Worm (Caenorhabditis elegans) whole organism, late embryonic: ENCODE results near the gene rpl-12.

Source experiments
- C08G9.2 ChIP-seq: sonication (generic microtip); optimal IDR thresholded peaks from 2 replicates; lab custom pipeline; 2016; ENCODE audit warnings: mild to moderate bottlenecking, missing genetic modification characterization, moderate library complexity, missing compliant biosample characterization
- C38D4.7 ChIP-seq: fragments of 200-800 bp; sonication (Bioruptor generic); optimal IDR thresholded peaks from 2 replicates; lab custom pipeline; 2018; ENCODE audit warnings: mild to moderate bottlenecking, missing genetic modification characterization, moderate library complexity, missing compliant biosample characterization
- ceh-2 ChIP-seq: sonication (generic microtip); optimal IDR thresholded peaks from 2 replicates; lab custom pipeline; 2016; ENCODE audit warnings: missing genotype, missing genetic modification characterization, missing compliant biosample characterization
- ceh-22 ChIP-seq: sonication (generic microtip); optimal IDR thresholded peaks from 2 replicates; lab custom pipeline; 2017; ENCODE audit warnings: missing biosample characterization, missing genetic modification characterization
- ceh-9 ChIP-seq: sonication (generic microtip); optimal IDR thresholded peaks from 2 replicates; lab custom pipeline; 2016; ENCODE audit warnings: mild to moderate bottlenecking, missing genetic modification characterization, inconsistent platforms, missing compliant biosample characterization
- ets-4 ChIP-seq: sonication (generic microtip); optimal IDR thresholded peaks from 2 replicates; lab custom pipeline; 2016; ENCODE audit warnings: missing genetic modification characterization, missing compliant biosample characterization
- fax-1 ChIP-seq: sonication (generic microtip); optimal IDR thresholded peaks from 2 replicates; lab custom pipeline; 2016; ENCODE audit warnings: missing genotype, missing genetic modification characterization, missing compliant biosample characterization
- hlh-13 ChIP-seq: fragments of 200-800 bp; sonication (Bioruptor generic); optimal IDR thresholded peaks from 2 replicates; lab custom pipeline; 2018; ENCODE audit warnings: mild to moderate bottlenecking, missing genetic modification characterization, missing compliant biosample characterization
- hlh-6 ChIP-seq: sonication (generic microtip); optimal IDR thresholded peaks from 2 replicates; lab custom pipeline; 2016; ENCODE audit warnings: missing genotype, missing genetic modification characterization, missing compliant biosample characterization
- pag-3 ChIP-seq: sonication (generic microtip); optimal IDR thresholded peaks from 2 replicates; lab custom pipeline; 2016; ENCODE audit warnings: missing compliant biosample characterization, missing genetic modification characterization, borderline replicate concordance
- pha-2 ChIP-seq: sonication (generic microtip); optimal IDR thresholded peaks from 2 replicates; lab custom pipeline; 2017; ENCODE audit warnings: mild to moderate bottlenecking, missing genetic modification characterization, missing compliant biosample characterization
- pqm-1 ChIP-seq: sonication (generic microtip); optimal IDR thresholded peaks from 2 replicates; lab custom pipeline; 2016; ENCODE audit warnings: missing genetic modification characterization, missing compliant biosample characterization
- pros-1 ChIP-seq: fragments of 150-350 bp; optimal IDR thresholded peaks from 2 replicates; lab custom pipeline; 2014; ENCODE audit warnings: missing biosample characterization, missing genetic modification reagents, missing genetic modification characterization
- sdc-2 ChIP-seq: sonication (generic microtip); optimal IDR thresholded peaks from 2 replicates; lab custom pipeline; 2016; ENCODE audit warnings: missing genotype, missing genetic modification characterization, missing compliant biosample characterization
- unc-42 ChIP-seq: sonication (generic microtip); optimal IDR thresholded peaks from 2 replicates; lab custom pipeline; 2016; ENCODE audit warnings: missing genotype, missing genetic modification characterization, missing compliant biosample characterization
- zip-5 ChIP-seq: sonication (generic microtip); optimal IDR thresholded peaks from 2 replicates; lab custom pipeline; 2016; ENCODE audit warnings: missing genetic modification characterization, missing compliant biosample characterization

Gene rpl-12

DNA sequence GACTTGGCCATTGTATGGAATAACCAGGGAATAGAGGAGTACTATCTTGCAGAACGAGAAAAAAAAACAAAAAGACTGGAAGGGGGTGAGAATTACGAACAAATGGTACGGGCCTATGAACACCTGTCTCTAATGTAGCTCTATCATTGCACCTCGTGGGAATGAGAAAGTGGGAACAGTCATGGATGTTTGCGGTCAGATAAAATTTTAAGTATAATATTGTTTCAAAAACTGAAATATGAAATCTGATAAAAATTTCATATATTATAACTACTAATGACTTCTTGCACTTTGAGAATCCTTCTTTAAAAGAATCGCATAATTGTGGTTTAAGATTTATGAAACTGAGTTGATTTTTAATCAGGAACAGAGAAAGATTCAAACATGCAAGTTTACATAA lies 47.2 kb downstream of the rpl-12 start, which contains the start of gene F58D2.5:
Gene F58D2.5 (minus strand): TSS at position 101 of the 400 bp plus-strand sequence.
- TF ChIP-seq pha-2 (tag; lab: Kevin White, UChicago) (no peak), pros-1 (tag; lab: Kevin White, UChicago) (no peak)

DNA sequence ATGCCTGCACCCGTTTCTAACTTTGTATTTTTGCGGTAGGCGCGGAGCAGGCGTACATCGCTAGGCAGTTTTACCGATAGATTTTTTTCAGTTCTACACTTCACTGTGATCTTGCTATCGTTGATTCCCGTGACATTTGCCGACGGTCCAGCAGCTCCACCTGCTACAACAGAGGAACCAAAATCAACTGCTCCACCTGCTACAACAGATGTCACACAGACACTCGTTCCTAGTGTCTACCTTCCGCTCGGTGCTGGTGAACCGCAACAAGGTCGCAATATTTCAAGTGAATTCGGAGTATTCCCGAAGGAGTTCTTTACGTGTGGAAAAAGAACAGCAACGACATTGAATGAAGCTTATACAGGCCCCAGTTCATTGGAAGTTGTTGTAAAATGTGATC lies 50.4 kb downstream of the rpl-12 start:
- TF ChIP-seq C08G9.2 (tag; lab: Kevin White, UChicago) (no peak), hlh-13 (GFP tag; lab: Kevin White, UChicago) (no peak), ceh-9 (no peak), sdc-2 (no peak), ets-4 (no peak), ceh-2 (no peak), pag-3 (no peak), hlh-6 (tag; lab: Kevin White, UChicago) (no peak), unc-42 (tag; lab: Kevin White, UChicago) (no peak), C38D4.7 (GFP tag; lab: Kevin White, UChicago) (no peak), ceh-22 (tag; lab: Kevin White, UChicago) (no peak), zip-5 (tag; lab: Kevin White, UChicago) (no peak), pqm-1 (no peak), fax-1 (tag; lab: Kevin White, UChicago) (no peak)
